Worm (Caenorhabditis elegans) whole organism, L4 larva: ENCODE measurements around the gene F07E5.5.

Experiments
- D1046.2 ChIP-seq: fragments of 200-800 bp; sonication (Bioruptor generic); IDR thresholded peaks from 2 replicates; pipeline ENCODE4 v1.3.6; 2022; ENCODE audit warnings: missing genetic modification characterization, missing compliant biosample characterization
- F26F4.8 ChIP-seq: fragments of 200-800 bp; sonication (Bioruptor generic); conservative IDR thresholded peaks from 2 replicates; pipeline ENCODE4 v1.3.6; 2022; ENCODE audit warnings: missing genetic modification characterization, missing compliant biosample characterization
- F37D6.2 ChIP-seq: sonication (generic microtip); optimal IDR thresholded peaks from 2 replicates; lab custom pipeline; 2016; ENCODE audit warnings: mild to moderate bottlenecking, missing genetic modification characterization, missing compliant biosample characterization
- F49E8.2 ChIP-seq: sonication (generic microtip); optimal IDR thresholded peaks from 2 replicates; lab custom pipeline; 2016; ENCODE audit warnings: missing compliant biosample characterization, mild to moderate bottlenecking, missing genetic modification characterization, borderline replicate concordance
- R02D3.7 ChIP-seq: fragments of 150-350 bp; sonication (generic microtip); optimal IDR thresholded peaks from 3 replicates; lab custom pipeline; 2014; ENCODE audit warnings: missing biosample characterization, missing genetic modification characterization
- Y75B8A.6 ChIP-seq: fragments of 200-800 bp; sonication (Bioruptor generic); IDR thresholded peaks from 2 replicates; pipeline ENCODE4 v1.3.6; 2022; ENCODE audit warnings: missing genetic modification reagents, missing genetic modification characterization, missing compliant biosample characterization
- aha-1 ChIP-seq: fragments of 150-350 bp; peaks from one replicate; lab custom pipeline; 2014; ENCODE audit warnings: missing biosample characterization, missing genetic modification characterization
- ceh-44 ChIP-seq: fragments of 200-800 bp; sonication (Bioruptor generic); IDR thresholded peaks from 2 replicates; pipeline ENCODE4 v1.3.6; 2022; ENCODE audit warnings: missing genetic modification reagents, missing genetic modification characterization, missing compliant biosample characterization
- ceh-82 ChIP-seq: sonication (generic microtip); optimal IDR thresholded peaks from 2 replicates; lab custom pipeline; 2017; ENCODE audit warnings: missing biosample characterization, missing genetic modification characterization
- daf-8 ChIP-seq: fragments of 200-800 bp; sonication (Bioruptor generic); IDR thresholded peaks from 2 replicates; pipeline ENCODE4 v1.3.6; 2022; ENCODE audit warnings: missing genetic modification characterization, missing compliant biosample characterization
- dmd-6 ChIP-seq: fragments of 200-800 bp; sonication (Bioruptor generic); IDR thresholded peaks from 2 replicates; pipeline ENCODE4 v1.3.6; 2022; ENCODE audit warnings: missing genetic modification reagents, missing genetic modification characterization, missing compliant biosample characterization
- dpl-1 ChIP-seq: fragments of 150-350 bp; optimal IDR thresholded peaks from 2 replicates; lab custom pipeline; 2014; ENCODE audit warnings: missing biosample characterization, missing genetic modification reagents, missing genetic modification characterization
- jun-1 ChIP-seq: fragments of 150-350 bp; optimal IDR thresholded peaks from 2 replicates; lab custom pipeline; 2014; ENCODE audit warnings: missing biosample characterization, missing genetic modification reagents, missing genetic modification characterization
- lin-15B ChIP-seq: fragments of 150-350 bp; sonication (generic microtip); optimal IDR thresholded peaks from 3 replicates; lab custom pipeline; 2014; ENCODE audit warnings: missing biosample characterization, missing genetic modification characterization
- lin-29 ChIP-seq: fragments of 200-800 bp; sonication (Bioruptor generic); IDR thresholded peaks from 2 replicates; pipeline ENCODE4 v1.3.6; 2022; ENCODE audit warnings: missing genetic modification reagents, missing genetic modification characterization, missing compliant biosample characterization
- lin-38 ChIP-seq: fragments of 200-800 bp; sonication (Bioruptor generic); IDR thresholded peaks from 2 replicates; pipeline ENCODE4 v1.3.6; 2022; ENCODE audit warnings: missing genetic modification reagents, missing genetic modification characterization, missing compliant biosample characterization
- lin-39 ChIP-seq: fragments of 150-350 bp; optimal IDR thresholded peaks from 2 replicates; lab custom pipeline; 2014; ENCODE audit warnings: missing biosample characterization, missing genetic modification reagents, missing genetic modification characterization
- lsy-2 ChIP-seq, 2 experiments: fragments of 150-350 bp in 1 of 2; sonication (generic microtip) in 1 of 2; optimal IDR thresholded peaks; 2 replicates each; lab custom pipeline; 2014 to 2017; ENCODE audit warnings: missing biosample characterization in 2 of 2, missing genetic modification characterization in 2 of 2
- mdl-1 ChIP-seq, 2 experiments: fragments of 150-350 bp in 1 of 2; sonication (generic microtip) in 1 of 2; optimal IDR thresholded peaks; 2 replicates each; lab custom pipeline; 2014 to 2017; ENCODE audit warnings: missing biosample characterization in 2 of 2, missing genetic modification characterization in 2 of 2
- mdt-29 ChIP-seq: fragments of 200-800 bp; sonication (Bioruptor generic); IDR thresholded peaks from 2 replicates; pipeline ENCODE4 v1.3.6; 2022; ENCODE audit warnings: missing genetic modification reagents, missing genetic modification characterization, missing compliant biosample characterization
- nhr-102 ChIP-seq: sonication (generic microtip); optimal IDR thresholded peaks from 2 replicates; lab custom pipeline; 2016; ENCODE audit warnings: mild to moderate bottlenecking, missing genetic modification characterization, moderate library complexity, missing compliant biosample characterization
- nhr-237 ChIP-seq: sonication (generic microtip); optimal IDR thresholded peaks from 2 replicates; lab custom pipeline; 2017; ENCODE audit warnings: missing biosample characterization, missing genetic modification characterization
- nhr-25 ChIP-seq: sonication (generic microtip); optimal IDR thresholded peaks from 2 replicates; lab custom pipeline; 2017; ENCODE audit warnings: missing genetic modification characterization, mild to moderate bottlenecking, missing compliant biosample characterization, antibody characterized with exemption, moderate library complexity, borderline replicate concordance; ENCODE audit not compliant: insufficient read depth
- nhr-28 ChIP-seq: fragments of 150-350 bp; optimal IDR thresholded peaks from 2 replicates; lab custom pipeline; 2014; ENCODE audit warnings: missing biosample characterization, missing genetic modification characterization
- nhr-6 ChIP-seq: fragments of 150-350 bp; optimal IDR thresholded peaks from 2 replicates; lab custom pipeline; 2014; ENCODE audit warnings: missing biosample characterization, missing genetic modification characterization
- php-3 ChIP-seq: fragments of 200-800 bp; sonication (Bioruptor generic); IDR thresholded peaks from 2 replicates; pipeline ENCODE4 v1.3.6; 2022; ENCODE audit warnings: missing genetic modification reagents, missing genetic modification characterization, missing compliant biosample characterization
- set-16 ChIP-seq: fragments of 200-800 bp; sonication (Bioruptor generic); IDR thresholded peaks from 2 replicates; pipeline ENCODE4 v1.3.6; 2022; ENCODE audit warnings: missing genetic modification reagents, missing genetic modification characterization, missing compliant biosample characterization
- skn-1 ChIP-seq: fragments of 150-350 bp; optimal IDR thresholded peaks from 2 replicates; lab custom pipeline; 2014; ENCODE audit warnings: missing biosample characterization, missing genetic modification characterization
- spr-1 ChIP-seq: sonication (generic microtip); optimal IDR thresholded peaks from 2 replicates; lab custom pipeline; 2016; ENCODE audit warnings: mild to moderate bottlenecking, missing genetic modification characterization, missing compliant biosample characterization
- spr-3 ChIP-seq: fragments of 200-800 bp; sonication (Bioruptor generic); optimal IDR thresholded peaks from 2 replicates; lab custom pipeline; 2018; ENCODE audit warnings: mild to moderate bottlenecking, missing genetic modification characterization, missing compliant biosample characterization
- zag-1 ChIP-seq: fragments of 150-350 bp; optimal IDR thresholded peaks from 2 replicates; lab custom pipeline; 2014; ENCODE audit warnings: missing biosample characterization, missing genetic modification characterization
- zip-11 ChIP-seq: fragments of 200-800 bp; sonication (Bioruptor generic); IDR thresholded peaks from 2 replicates; pipeline ENCODE4 v1.3.6; 2022; ENCODE audit warnings: missing genetic modification characterization, missing compliant biosample characterization
- zip-2 ChIP-seq: fragments of 150-350 bp; optimal IDR thresholded peaks from 2 replicates; lab custom pipeline; 2014; ENCODE audit warnings: missing biosample characterization, missing genetic modification characterization
- ztf-11 ChIP-seq: fragments of 150-350 bp; optimal IDR thresholded peaks from 2 replicates; lab custom pipeline; 2014; ENCODE audit warnings: missing biosample characterization, missing genetic modification characterization
- ztf-7 ChIP-seq: fragments of 150-350 bp; optimal IDR thresholded peaks from 2 replicates; lab custom pipeline; 2014; ENCODE audit warnings: missing biosample characterization, missing genetic modification characterization

The F07E5.5 gene

ce11 chrII:2042447-2042846 lies 16.4 kb downstream of the F07E5.5 start, which contains the start of gene bath-20:
Gene bath-20 (minus strand): TSS chrII:2042547.
- TF ChIP-seq spr-3 (GFP tag; lab: Kevin White, UChicago) = no peak

ce11 chrII:2039288-2039687 lies 19.6 kb downstream of the F07E5.5 start, which contains the start of gene bath-19:
Gene bath-19 (minus strand): TSS chrII:2039388.
- TF ChIP-seq Y75B8A.6 (GFP tag; lab: Robert Waterston, UW) (no peak), skn-1 (tag; lab: Kevin White, UChicago) (no peak), set-16 (GFP tag; lab: Robert Waterston, UW) (no peak), ztf-11 (no peak), zip-2 (tag; lab: Kevin White, UChicago) (no peak)
- TF ChIP-seq, all 104 proteins: peak for 0

ce11 chrII:2033286-2033685 lies 25.6 kb downstream of the F07E5.5 start, which contains the start of gene F59H6.14:
Gene F59H6.14 (plus strand): TSS chrII:2033586.
- TF ChIP-seq ceh-82 (no peak), zip-2 (tag; lab: Kevin White, UChicago) (no peak), nhr-28 (tag; lab: Kevin White, UChicago) (no peak), F26F4.8 (GFP tag; lab: Robert Waterston, UW) (no peak), F37D6.2 (tag; lab: Kevin White, UChicago) (no peak), spr-3 (GFP tag; lab: Kevin White, UChicago) (no peak), nhr-6 (no peak), nhr-25 (tag; lab: Kevin White, UChicago) (no peak), lin-39 (tag; lab: Kevin White, UChicago) (no peak), zip-11 (no peak), F49E8.2 (no peak), mdt-29 (no peak)
- TF ChIP-seq, all 104 proteins: peak for 0

- TF ChIP-seq lin-38 (GFP tag; lab: Robert Waterston, UW) (peak; percentile 68), dpl-1 (GFP tag; lab: Kevin White, UChicago) (peak; percentile 24), aha-1 (tag; lab: Kevin White, UChicago) (peak; percentile 3)
Measured at ce11 chrII:2032282-2032681, 26.6 kb downstream of the F07E5.5 start, which contains the start of gene btb-4. Gene btb-4 (plus strand): TSS chrII:2032316.

ce11 chrII:2031852-2032251 lies 27.0 kb downstream of the F07E5.5 start, which contains the start of gene bath-5:
Gene bath-5 (minus strand): TSS chrII:2031952.
- TF ChIP-seq nhr-237 (no peak), lin-15B (no peak), lin-29 (GFP tag; lab: Robert Waterston, UW) (no peak), F49E8.2 (no peak), R02D3.7 (tag; lab: Kevin White, UChicago) (no peak), nhr-102 (no peak), spr-1 (tag; lab: Kevin White, UChicago) (no peak), dmd-6 (GFP tag; lab: Robert Waterston, UW) (no peak), ztf-7 (tag; lab: Kevin White, UChicago) (no peak), daf-8 (no peak), zag-1 (tag; lab: Kevin White, UChicago) (no peak), lin-38 (GFP tag; lab: Robert Waterston, UW) (no peak)

ce11 chrII:2030367-2030766 lies 28.5 kb downstream of the F07E5.5 start, which contains the start of gene bath-3:
Gene bath-3 (minus strand): TSS chrII:2030467.
- TF ChIP-seq lin-39 (tag; lab: Kevin White, UChicago) (no peak), Y75B8A.6 (GFP tag; lab: Robert Waterston, UW) (no peak), lsy-2 (tag; optimal IDR thresholded peaks at IDR 0.05; lab: Kevin White, UChicago) (no peak), jun-1 (tag; lab: Kevin White, UChicago) (no peak), D1046.2 (GFP tag; lab: Robert Waterston, UW) (no peak), zip-2 (tag; lab: Kevin White, UChicago) (no peak), F49E8.2 (no peak), spr-3 (GFP tag; lab: Kevin White, UChicago) (no peak), ceh-44 (GFP tag; lab: Robert Waterston, UW) (no peak), mdl-1 (tag; optimal IDR thresholded peaks at IDR 0.05; lab: Kevin White, UChicago) (no peak), php-3 (no peak), skn-1 (tag; lab: Kevin White, UChicago) (no peak)
